1 fruit fly cellular context compared by ENCODE assay signal in genomic region chr3L:1463547-1463946, dm6.
TF ChIP-seq lines count a peak whose summit lies in the region.

rho (plus strand) TSS chr3L:1463811.

TF ChIP-seq in whole organism, embryonic, 481 proteins besides CTCF, POLR2A, EP300 and RAD21 (continued from another document and continues in another):
- TF ChIP-seq CG4282 (GFP tag; optimal IDR thresholded peaks at IDR 0.05; lab: Kevin White, UChicago) = no peak
- no peak for TF ChIP-seq luna (GFP tag; optimal IDR thresholded peaks at IDR 0.05; lab: Kevin White, UChicago)
- peak; percentile 53; the same call in 2 of the 3 replicates for TF ChIP-seq so (GFP tag; IDR thresholded peaks at IDR 0.05; lab: Robert Waterston, UW)
- TF ChIP-seq Optix (GFP tag; IDR thresholded peaks at IDR 0.05; lab: Robert Waterston, UW) = no peak
- TF ChIP-seq crc (GFP tag; optimal IDR thresholded peaks at IDR 0.05; lab: Kevin White, UChicago) = no peak
- peak; percentile 46 for TF ChIP-seq CG8089 (GFP tag; optimal IDR thresholded peaks at IDR 0.05; lab: Kevin White, UChicago)
- peak; percentile 45 for TF ChIP-seq kni (GFP tag; optimal IDR thresholded peaks at IDR 0.05; lab: Kevin White, UChicago)
- TF ChIP-seq CG7987 (GFP tag; optimal IDR thresholded peaks at IDR 0.05; lab: Kevin White, UChicago) = peak; percentile 32
- TF ChIP-seq org-1 (GFP tag; optimal IDR thresholded peaks at IDR 0.05; lab: Kevin White, UChicago) = no peak
- TF ChIP-seq CG14667 (GFP tag; IDR thresholded peaks at IDR 0.05; lab: Robert Waterston, UW) = no peak
- TF ChIP-seq CG10959 (GFP tag; IDR thresholded peaks at IDR 0.05; lab: Robert Waterston, UW) = no peak
- no peak for TF ChIP-seq al (GFP tag; IDR thresholded peaks at IDR 0.05; lab: Robert Waterston, UW)
- peak; percentile 27 for TF ChIP-seq grau (tag; optimal IDR thresholded peaks at IDR 0.05; lab: Kevin White, UChicago)
- TF ChIP-seq GATAe (GFP tag; conservative IDR thresholded peaks at IDR 0.05; lab: Robert Waterston, UW) = no peak
- peak; percentile 28 for TF ChIP-seq Blimp-1 (GFP tag; optimal IDR thresholded peaks at IDR 0.05; lab: Kevin White, UChicago)
- TF ChIP-seq CG15479 (GFP tag; optimal IDR thresholded peaks at IDR 0.05; lab: Kevin White, UChicago) = peak; percentile 14
- no peak for TF ChIP-seq CG11085 (GFP tag; IDR thresholded peaks at IDR 0.05; lab: Robert Waterston, UW)
- no peak for TF ChIP-seq CG12299 (tag; optimal IDR thresholded peaks at IDR 0.05; lab: Kevin White, UChicago)
- peak; percentile 31 for TF ChIP-seq CG2678 (tag; optimal IDR thresholded peaks at IDR 0.05; lab: Kevin White, UChicago)
- TF ChIP-seq CG10274 (GFP tag; optimal IDR thresholded peaks at IDR 0.05; lab: Kevin White, UChicago) = no peak
- peak; percentile 27 for TF ChIP-seq CG6854 (GFP tag; optimal IDR thresholded peaks at IDR 0.05; lab: Kevin White, UChicago)
- TF ChIP-seq CG34422 (GFP tag; IDR thresholded peaks at IDR 0.05; lab: Robert Waterston, UW) = peak; percentile 57; the same call in 1 of the 3 replicates
- TF ChIP-seq Awh (GFP tag; IDR thresholded peaks at IDR 0.05; lab: Robert Waterston, UW) = no peak
- no peak for TF ChIP-seq Ets97D (GFP tag; optimal IDR thresholded peaks at IDR 0.05; lab: Kevin White, UChicago)
- TF ChIP-seq CG12391 (tag; optimal IDR thresholded peaks at IDR 0.05; lab: Kevin White, UChicago) = peak; percentile 16
- TF ChIP-seq CG12659 (GFP tag; optimal IDR thresholded peaks at IDR 0.05; lab: Kevin White, UChicago) = no peak
- TF ChIP-seq CG18262 (tag; optimal IDR thresholded peaks at IDR 0.05; lab: Kevin White, UChicago) = peak; percentile 38
- TF ChIP-seq Bdp1 (GFP tag; optimal IDR thresholded peaks at IDR 0.05; lab: Kevin White, UChicago) = no peak
- peak; percentile 52 for TF ChIP-seq Side (GFP tag; optimal IDR thresholded peaks at IDR 0.05; lab: Kevin White, UChicago)
- TF ChIP-seq Eip74EF (GFP tag; optimal IDR thresholded peaks at IDR 0.05; lab: Kevin White, UChicago) = no peak
- peak; percentile 5 for TF ChIP-seq Myb (GFP tag; optimal IDR thresholded peaks at IDR 0.05; lab: Kevin White, UChicago)
- TF ChIP-seq ATbp (GFP tag; optimal IDR thresholded peaks at IDR 0.05; lab: Kevin White, UChicago) = peak; percentile 4
- peak; percentile 22 to 37 for TF ChIP-seq Trl (optimal IDR thresholded peaks at IDR 0.05; lab: Kevin White, UChicago)
- peak; percentile 48 for TF ChIP-seq Trl (GFP tag; optimal IDR thresholded peaks at IDR 0.05; lab: Kevin White, UChicago)
- TF ChIP-seq CG13624 (GFP tag; optimal IDR thresholded peaks at IDR 0.05; lab: Kevin White, UChicago) = no peak
- TF ChIP-seq CG11504 (tag; optimal IDR thresholded peaks at IDR 0.05; lab: Kevin White, UChicago) = peak; percentile 30
- TF ChIP-seq CG8478 (optimal IDR thresholded peaks at IDR 0.05; lab: Kevin White, UChicago) = no peak
- TF ChIP-seq wdn (GFP tag; IDR thresholded peaks at IDR 0.05; lab: Robert Waterston, UW) = no peak
- no peak for TF ChIP-seq CG16815 (GFP tag; optimal IDR thresholded peaks at IDR 0.05; lab: Kevin White, UChicago)
- TF ChIP-seq pita (GFP tag; optimal IDR thresholded peaks at IDR 0.05; lab: Kevin White, UChicago) = no peak
- no peak; the same call in 1 of the 2 replicates for TF ChIP-seq tna (GFP tag; IDR thresholded peaks at IDR 0.05; lab: Robert Waterston, UW; ENCODE audit: partially characterized antibody)
- TF ChIP-seq CG9876 (GFP tag; optimal IDR thresholded peaks at IDR 0.05; lab: Kevin White, UChicago) = no peak
- TF ChIP-seq Nf-YC (tag; optimal IDR thresholded peaks at IDR 0.05; lab: Kevin White, UChicago) = no peak
- no peak for TF ChIP-seq h (optimal IDR thresholded peaks at IDR 0.05; lab: Kevin White, UChicago)
- TF ChIP-seq Ets65A (GFP tag; lab: Kevin White, UChicago) = peak; percentile 63
- TF ChIP-seq ind (GFP tag; optimal IDR thresholded peaks at IDR 0.05; lab: Kevin White, UChicago) = no peak
- TF ChIP-seq hbn (GFP tag; IDR thresholded peaks at IDR 0.05; lab: Robert Waterston, UW; ENCODE audit: partially characterized antibody) = no peak
- no peak for TF ChIP-seq Doc2 (GFP tag; IDR thresholded peaks at IDR 0.05; lab: Robert Waterston, UW)
- TF ChIP-seq abd-A (tag; optimal IDR thresholded peaks at IDR 0.05; lab: Kevin White, UChicago) = peak; percentile 47
- TF ChIP-seq Opbp (GFP tag; IDR thresholded peaks at IDR 0.05; lab: Robert Waterston, UW; ENCODE audit: partially characterized antibody) = peak; percentile 54; the same call in 2 of the 3 replicates
- TF ChIP-seq hb (GFP tag; IDR thresholded peaks at IDR 0.05; lab: Robert Waterston, UW; ENCODE audit: partially characterized antibody) = peak; percentile 40; the same call in 1 of the 3 replicates
- no peak for TF ChIP-seq CG4617 (GFP tag; optimal IDR thresholded peaks at IDR 0.05; lab: Kevin White, UChicago; ENCODE audit: borderline replicate concordance)
- peak; percentile 34 for TF ChIP-seq CG18599 (GFP tag; optimal IDR thresholded peaks at IDR 0.05; lab: Kevin White, UChicago)
- TF ChIP-seq ro (GFP tag; IDR thresholded peaks at IDR 0.05; lab: Robert Waterston, UW) = no peak
- TF ChIP-seq lilli (GFP tag; optimal IDR thresholded peaks at IDR 0.05; lab: Kevin White, UChicago) = peak; percentile 2
- TF ChIP-seq oc (tag; optimal IDR thresholded peaks at IDR 0.05; lab: Kevin White, UChicago) = peak; percentile 22
- TF ChIP-seq CG13775 (GFP tag; optimal IDR thresholded peaks at IDR 0.05; lab: Kevin White, UChicago) = no peak
- TF ChIP-seq CG3407 (GFP tag; optimal IDR thresholded peaks at IDR 0.05; lab: Kevin White, UChicago) = no peak
- TF ChIP-seq pzg (GFP tag; optimal IDR thresholded peaks at IDR 0.05; lab: Kevin White, UChicago) = no peak
- no peak for TF ChIP-seq CG18764 (GFP tag; optimal IDR thresholded peaks at IDR 0.05; lab: Kevin White, UChicago)
- no peak for TF ChIP-seq CG12942 (GFP tag; optimal IDR thresholded peaks at IDR 0.05; lab: Kevin White, UChicago)
- TF ChIP-seq gfzf (GFP tag; optimal IDR thresholded peaks at IDR 0.05; lab: Kevin White, UChicago) = no peak
- TF ChIP-seq gem (tag; optimal IDR thresholded peaks at IDR 0.05; lab: Kevin White, UChicago) = no peak
- TF ChIP-seq tap (tag; optimal IDR thresholded peaks at IDR 0.05; lab: Kevin White, UChicago) = peak; percentile 0
- no peak for TF ChIP-seq BtbVII (GFP tag; optimal IDR thresholded peaks at IDR 0.05; lab: Kevin White, UChicago)
- TF ChIP-seq CG17612 (GFP tag; IDR thresholded peaks at IDR 0.05; lab: Robert Waterston, UW) = no peak
- peak in 1 of 2 experiments; percentile 42 for TF ChIP-seq Hr51 (GFP tag; optimal IDR thresholded peaks at IDR 0.05; lab: Kevin White, UChicago)
- 0 out of 2 replicates have a peak, but pooled peaks have one; percentile 11 for TF ChIP-seq unc-4 (GFP tag; IDR thresholded peaks at IDR 0.05; lab: Robert Waterston, UW; ENCODE audit: partially characterized antibody)
- TF ChIP-seq ken (GFP tag; IDR thresholded peaks at IDR 0.05; lab: Robert Waterston, UW) = no peak; the same call in 2 of the 3 replicates
- no peak for TF ChIP-seq H2.0 (GFP tag; IDR thresholded peaks at IDR 0.05; lab: Robert Waterston, UW)
- TF ChIP-seq CG10366 (GFP tag; IDR thresholded peaks at IDR 0.05; lab: Robert Waterston, UW) = no peak
- TF ChIP-seq mam (GFP tag; optimal IDR thresholded peaks at IDR 0.05; lab: Kevin White, UChicago) = no peak
- no peak for TF ChIP-seq pnt (GFP tag; optimal IDR thresholded peaks at IDR 0.05; lab: Kevin White, UChicago)
- peak; percentile 95 for TF ChIP-seq Med (GFP tag; lab: Kevin White, UChicago)
- TF ChIP-seq CG17385 (GFP tag; optimal IDR thresholded peaks at IDR 0.05; lab: Kevin White, UChicago) = peak; percentile 40
- TF ChIP-seq psq (GFP tag; optimal IDR thresholded peaks at IDR 0.05; lab: Kevin White, UChicago) = no peak
- no peak for TF ChIP-seq nmo (GFP tag; optimal IDR thresholded peaks at IDR 0.05; lab: Kevin White, UChicago)
- TF ChIP-seq tio (GFP tag; optimal IDR thresholded peaks at IDR 0.05; lab: Kevin White, UChicago) = no peak
- TF ChIP-seq chif (GFP tag; optimal IDR thresholded peaks at IDR 0.05; lab: Kevin White, UChicago) = peak in 1 of 2 experiments; percentile 25
- TF ChIP-seq ham (GFP tag; IDR thresholded peaks at IDR 0.05; lab: Robert Waterston, UW) = no peak
- peak; percentile 51; the same call in 1 of the 3 replicates for TF ChIP-seq CG11695 (GFP tag; IDR thresholded peaks at IDR 0.05; lab: Robert Waterston, UW)
- TF ChIP-seq Hand (GFP tag; optimal IDR thresholded peaks at IDR 0.05; lab: Kevin White, UChicago) = no peak
- TF ChIP-seq CG1233 (GFP tag; optimal IDR thresholded peaks at IDR 0.05; lab: Kevin White, UChicago) = peak; percentile 1
- no peak for TF ChIP-seq CG8944 (GFP tag; optimal IDR thresholded peaks at IDR 0.05; lab: Kevin White, UChicago)
- peak; percentile 16 for TF ChIP-seq aop (GFP tag; IDR thresholded peaks at IDR 0.05; lab: Robert Waterston, UW)
- no peak for TF ChIP-seq CG6683 (GFP tag; optimal IDR thresholded peaks at IDR 0.05; lab: Kevin White, UChicago)
- no peak for TF ChIP-seq Ada2b (GFP tag; IDR thresholded peaks at IDR 0.05; lab: Robert Waterston, UW)
- TF ChIP-seq Abd-B (GFP tag; optimal IDR thresholded peaks at IDR 0.05; lab: Kevin White, UChicago) = no peak
- TF ChIP-seq Ptx1 (GFP tag; IDR thresholded peaks at IDR 0.05; lab: Robert Waterston, UW) = no peak
- no peak for TF ChIP-seq CG1647 (GFP tag; optimal IDR thresholded peaks at IDR 0.05; lab: Kevin White, UChicago)
- peak; percentile 48 for TF ChIP-seq fd102C (GFP tag; optimal IDR thresholded peaks at IDR 0.05; lab: Kevin White, UChicago)
- peak; percentile 46 for TF ChIP-seq Scr (GFP tag; IDR thresholded peaks at IDR 0.05; lab: Robert Waterston, UW; ENCODE audit: partially characterized antibody)
- no peak for TF ChIP-seq hkb (optimal IDR thresholded peaks at IDR 0.05; lab: Kevin White, UChicago)
- TF ChIP-seq hkb (GFP tag; IDR thresholded peaks at IDR 0.05; lab: Robert Waterston, UW) = no peak
- TF ChIP-seq CG10209 (GFP tag; optimal IDR thresholded peaks at IDR 0.05; lab: Kevin White, UChicago) = no peak
- no peak for TF ChIP-seq Sin3A (optimal IDR thresholded peaks at IDR 0.05; lab: Kevin White, UChicago)
- no peak for TF ChIP-seq Lhr (GFP tag; optimal IDR thresholded peaks at IDR 0.05; lab: Kevin White, UChicago)
- TF ChIP-seq CG11247 (GFP tag; IDR thresholded peaks at IDR 0.05; lab: Robert Waterston, UW) = no peak
- TF ChIP-seq CG12769 (tag; optimal IDR thresholded peaks at IDR 0.05; lab: Kevin White, UChicago) = no peak
- no peak for TF ChIP-seq ftz-f1 (GFP tag; optimal IDR thresholded peaks at IDR 0.05; lab: Kevin White, UChicago)
- peak; percentile 7 for TF ChIP-seq run (tag; optimal IDR thresholded peaks at IDR 0.05; lab: Kevin White, UChicago)
- TF ChIP-seq sc (optimal IDR thresholded peaks at IDR 0.05; lab: Kevin White, UChicago) = no peak
- TF ChIP-seq sc (GFP tag; optimal IDR thresholded peaks at IDR 0.05; lab: Kevin White, UChicago) = no peak
- TF ChIP-seq Antp (GFP tag; optimal IDR thresholded peaks at IDR 0.05; lab: Kevin White, UChicago) = peak; percentile 60
- no peak for TF ChIP-seq Gug (GFP tag; IDR thresholded peaks at IDR 0.05; lab: Robert Waterston, UW)
- TF ChIP-seq CG15514 (GFP tag; optimal IDR thresholded peaks at IDR 0.05; lab: Kevin White, UChicago) = no peak
- TF ChIP-seq Taf1 (GFP tag; IDR thresholded peaks at IDR 0.05; lab: Robert Waterston, UW) = no peak
- peak; percentile 20 for TF ChIP-seq CG3838 (GFP tag; optimal IDR thresholded peaks at IDR 0.05; lab: Kevin White, UChicago)
- peak; percentile 76 for TF ChIP-seq p53 (GFP tag; optimal IDR thresholded peaks at IDR 0.05; lab: Kevin White, UChicago)
- TF ChIP-seq amos (GFP tag; IDR thresholded peaks at IDR 0.05; lab: Robert Waterston, UW; ENCODE audit: partially characterized antibody) = peak; percentile 46; the same call in 1 of the 2 replicates
- TF ChIP-seq CG12236 (GFP tag; optimal IDR thresholded peaks at IDR 0.05; lab: Kevin White, UChicago) = no peak
- TF ChIP-seq tll (GFP tag; optimal IDR thresholded peaks at IDR 0.05; lab: Kevin White, UChicago) = peak in 1 of 2 experiments; percentile 82
- TF ChIP-seq CG15696 (tag; optimal IDR thresholded peaks at IDR 0.05; lab: Kevin White, UChicago) = no peak
- TF ChIP-seq bbx (GFP tag; IDR thresholded peaks at IDR 0.05; lab: Robert Waterston, UW; ENCODE audit: partially characterized antibody) = peak; percentile 73
- TF ChIP-seq fru (optimal IDR thresholded peaks at IDR 0.05; lab: Kevin White, UChicago) = no peak
- no peak for TF ChIP-seq nau (GFP tag; optimal IDR thresholded peaks at IDR 0.05; lab: Kevin White, UChicago)
- TF ChIP-seq sd (tag; optimal IDR thresholded peaks at IDR 0.05; lab: Kevin White, UChicago) = no peak
- TF ChIP-seq CG2889 (GFP tag; IDR thresholded peaks at IDR 0.05; lab: Robert Waterston, UW) = no peak
- TF ChIP-seq kah (GFP tag; optimal IDR thresholded peaks at IDR 0.05; lab: Kevin White, UChicago) = no peak
- TF ChIP-seq sqz (GFP tag; optimal IDR thresholded peaks at IDR 0.05; lab: Kevin White, UChicago) = no peak
- TF ChIP-seq sima (GFP tag; optimal IDR thresholded peaks at IDR 0.05; lab: Kevin White, UChicago) = no peak
- TF ChIP-seq MTF-1 (GFP tag; optimal IDR thresholded peaks at IDR 0.05; lab: Kevin White, UChicago; ENCODE audit: borderline replicate concordance) = peak; percentile 33
- TF ChIP-seq Hmr (GFP tag; optimal IDR thresholded peaks at IDR 0.05; lab: Kevin White, UChicago) = peak; percentile 31
- TF ChIP-seq Atf-2 (GFP tag; optimal IDR thresholded peaks at IDR 0.05; lab: Kevin White, UChicago) = no peak
- TF ChIP-seq eve (GFP tag; optimal IDR thresholded peaks at IDR 0.05; lab: Kevin White, UChicago) = no peak
- no peak for TF ChIP-seq az2 (GFP tag; optimal IDR thresholded peaks at IDR 0.05; lab: Kevin White, UChicago)
- TF ChIP-seq zf30C (GFP tag; optimal IDR thresholded peaks at IDR 0.05; lab: Kevin White, UChicago) = peak; percentile 31
- TF ChIP-seq CG2199 (GFP tag; IDR thresholded peaks at IDR 0.05; lab: Robert Waterston, UW) = peak; percentile 54; the same call in 1 of the 3 replicates
- no peak for TF ChIP-seq gcm (GFP tag; optimal IDR thresholded peaks at IDR 0.05; lab: Kevin White, UChicago)
- no peak for TF ChIP-seq CG1602 (GFP tag; optimal IDR thresholded peaks at IDR 0.05; lab: Kevin White, UChicago)
- TF ChIP-seq NC2β (GFP tag; optimal IDR thresholded peaks at IDR 0.05; lab: Kevin White, UChicago) = peak; percentile 47
- no peak for TF ChIP-seq CG31388 (GFP tag; optimal IDR thresholded peaks at IDR 0.05; lab: Kevin White, UChicago)
- no peak for TF ChIP-seq CG9797 (GFP tag; optimal IDR thresholded peaks at IDR 0.05; lab: Kevin White, UChicago)
- TF ChIP-seq CG14710 (tag; optimal IDR thresholded peaks at IDR 0.05; lab: Kevin White, UChicago) = no peak
- TF ChIP-seq Elba2 (GFP tag; optimal IDR thresholded peaks at IDR 0.05; lab: Kevin White, UChicago) = no peak
